Worm (Caenorhabditis elegans) whole organism, L2 larva: ENCODE data around the gene dhs-16.

Experiments used
- C34F6.9 ChIP-seq: fragments of 150-350 bp; optimal IDR thresholded peaks from 2 replicates; lab custom pipeline; 2014; ENCODE audit warnings: missing biosample characterization, missing genetic modification characterization
- F13H6.1 ChIP-seq: sonication (generic microtip); optimal IDR thresholded peaks from 2 replicates; lab custom pipeline; 2016; ENCODE audit warnings: missing genetic modification characterization, missing compliant biosample characterization
- R02D3.7 ChIP-seq: fragments of 150-350 bp; optimal IDR thresholded peaks from 2 replicates; lab custom pipeline; 2014; ENCODE audit warnings: missing biosample characterization, missing genetic modification characterization
- alr-1 ChIP-seq: fragments of 150-350 bp; optimal IDR thresholded peaks from 2 replicates; lab custom pipeline; 2014; ENCODE audit warnings: missing biosample characterization, missing genetic modification characterization
- aly-2 ChIP-seq: fragments of 150-350 bp; optimal IDR thresholded peaks from 2 replicates; lab custom pipeline; 2014; ENCODE audit warnings: missing biosample characterization, missing genetic modification characterization
- ceh-82 ChIP-seq: fragments of 150-350 bp; optimal IDR thresholded peaks from 2 replicates; lab custom pipeline; 2014; ENCODE audit warnings: missing biosample characterization, missing genetic modification characterization
- crh-2 ChIP-seq: sonication (generic microtip); optimal IDR thresholded peaks from 2 replicates; lab custom pipeline; 2017; ENCODE audit warnings: missing biosample characterization, missing genetic modification characterization
- dmd-4 ChIP-seq: sonication (generic microtip); optimal IDR thresholded peaks from 2 replicates; lab custom pipeline; 2017; ENCODE audit warnings: missing biosample characterization, missing genetic modification characterization
- egl-27 ChIP-seq: sonication (generic microtip); optimal IDR thresholded peaks from 3 replicates; lab custom pipeline; 2017; ENCODE audit warnings: missing biosample characterization, missing genetic modification reagents, missing genetic modification characterization
- elt-1 ChIP-seq: fragments of 150-350 bp; optimal IDR thresholded peaks from 2 replicates; lab custom pipeline; 2014; ENCODE audit warnings: missing biosample characterization, missing genetic modification characterization
- elt-3 ChIP-seq: sonication (generic microtip); optimal IDR thresholded peaks from 2 replicates; lab custom pipeline; 2017; ENCODE audit warnings: missing biosample characterization, missing genetic modification characterization
- fos-1 ChIP-seq: fragments of 150-350 bp; optimal IDR thresholded peaks from 2 replicates; lab custom pipeline; 2014; ENCODE audit warnings: missing biosample characterization, missing genetic modification characterization
- gmeb-1 ChIP-seq: fragments of 150-350 bp; optimal IDR thresholded peaks from 2 replicates; lab custom pipeline; 2014; ENCODE audit warnings: missing biosample characterization, missing genetic modification characterization
- lin-13 ChIP-seq: fragments of 150-350 bp; optimal IDR thresholded peaks from 2 replicates; lab custom pipeline; 2014; ENCODE audit warnings: missing biosample characterization, missing genetic modification reagents, missing genetic modification characterization
- lin-39 ChIP-seq: fragments of 150-350 bp; optimal IDR thresholded peaks from 2 replicates; lab custom pipeline; 2014; ENCODE audit warnings: missing biosample characterization, missing genetic modification reagents, missing genetic modification characterization
- lsy-2 ChIP-seq, 2 experiments: fragments of 150-350 bp in 1 of 2; sonication (generic microtip) in 1 of 2; optimal IDR thresholded peaks; 2 replicates each; lab custom pipeline; 2014 to 2017; ENCODE audit warnings: missing biosample characterization in 2 of 2, missing genetic modification characterization in 2 of 2
- mab-5 ChIP-seq: fragments of 150-350 bp; optimal IDR thresholded peaks from 2 replicates; lab custom pipeline; 2014; ENCODE audit warnings: missing biosample characterization, missing genetic modification characterization
- mdl-1 ChIP-seq, 2 experiments: fragments of 150-350 bp in 1 of 2; sonication (generic microtip) in 1 of 2; optimal IDR thresholded peaks; 2 replicates each; lab custom pipeline; 2017; ENCODE audit warnings: missing biosample characterization in 2 of 2, missing genetic modification characterization in 2 of 2
- nhr-10 ChIP-seq: sonication (generic microtip); optimal IDR thresholded peaks from 2 replicates; lab custom pipeline; 2017; ENCODE audit warnings: missing biosample characterization, missing genetic modification characterization
- nhr-12 ChIP-seq: fragments of 150-350 bp; optimal IDR thresholded peaks from 2 replicates; lab custom pipeline; 2014; ENCODE audit warnings: missing biosample characterization, missing genetic modification characterization
- nhr-129 ChIP-seq: fragments of 150-350 bp; optimal IDR thresholded peaks from 2 replicates; lab custom pipeline; 2014; ENCODE audit warnings: missing biosample characterization, missing genetic modification characterization
- nhr-21 ChIP-seq: fragments of 150-350 bp; optimal IDR thresholded peaks from 2 replicates; lab custom pipeline; 2014; ENCODE audit warnings: missing biosample characterization, missing genetic modification characterization
- nhr-23 ChIP-seq: fragments of 150-350 bp; optimal IDR thresholded peaks from 2 replicates; lab custom pipeline; 2014; ENCODE audit warnings: missing biosample characterization, missing genetic modification reagents, missing genetic modification characterization
- nhr-237 ChIP-seq: fragments of 150-350 bp; optimal IDR thresholded peaks from 2 replicates; lab custom pipeline; 2014; ENCODE audit warnings: missing biosample characterization, missing genetic modification characterization
- nhr-25 ChIP-seq: fragments of 150-350 bp; sonication (generic microtip); optimal IDR thresholded peaks from 3 replicates; lab custom pipeline; 2014; ENCODE audit warnings: missing biosample characterization, missing genetic modification characterization
- nhr-6 ChIP-seq: fragments of 150-350 bp; optimal IDR thresholded peaks from 2 replicates; lab custom pipeline; 2014; ENCODE audit warnings: missing biosample characterization, missing genetic modification characterization
- nhr-77 ChIP-seq: fragments of 150-350 bp; optimal IDR thresholded peaks from 2 replicates; lab custom pipeline; 2014; ENCODE audit warnings: missing biosample characterization, missing genetic modification characterization
- sem-4 ChIP-seq: fragments of 150-350 bp; optimal IDR thresholded peaks from 2 replicates; lab custom pipeline; 2014; ENCODE audit warnings: missing biosample characterization, missing genetic modification reagents, missing genetic modification characterization
- skn-1 ChIP-seq: sonication (generic microtip); optimal IDR thresholded peaks from 2 replicates; lab custom pipeline; 2017; ENCODE audit warnings: missing biosample characterization, missing genetic modification characterization
- sma-9 ChIP-seq, 2 experiments: fragments of 150-350 bp in 1 of 2; sonication (generic microtip) in 1 of 2; optimal IDR thresholded peaks; 2 replicates each; lab custom pipeline; 2014 to 2016; ENCODE audit warnings: missing genetic modification characterization in 2 of 2, mild to moderate bottlenecking in 1 of 2, missing biosample characterization in 1 of 2, missing compliant biosample characterization in 1 of 2, missing genetic modification reagents in 1 of 2, moderate library complexity in 1 of 2
- snpc-4 ChIP-seq: fragments of 150-350 bp; optimal IDR thresholded peaks from 2 replicates; lab custom pipeline; 2014; ENCODE audit warnings: missing biosample characterization, missing genetic modification characterization
- unc-39 ChIP-seq: fragments of 150-350 bp; optimal IDR thresholded peaks from 2 replicates; lab custom pipeline; 2014; ENCODE audit warnings: missing biosample characterization, missing genetic modification characterization
- unc-55 ChIP-seq: fragments of 150-350 bp; sonication (generic microtip); optimal IDR thresholded peaks from 3 replicates; lab custom pipeline; 2014; ENCODE audit warnings: missing biosample characterization, missing genetic modification reagents, missing genetic modification characterization
- unc-62 ChIP-seq: fragments of 150-350 bp; optimal IDR thresholded peaks from 2 replicates; lab custom pipeline; 2014; ENCODE audit warnings: missing biosample characterization, missing genetic modification reagents, missing genetic modification characterization
- zag-1 ChIP-seq: fragments of 150-350 bp; optimal IDR thresholded peaks from 2 replicates; lab custom pipeline; 2014; ENCODE audit warnings: missing biosample characterization, missing genetic modification characterization
- ztf-1 ChIP-seq: fragments of 200-800 bp; sonication (Bioruptor generic); conservative IDR thresholded peaks from 2 replicates; pipeline ENCODE4 v1.3.6; 2022; ENCODE audit warnings: missing genetic modification characterization, missing compliant biosample characterization
- ztf-11 ChIP-seq: sonication (generic microtip); optimal IDR thresholded peaks from 2 replicates; lab custom pipeline; 2017; ENCODE audit warnings: missing biosample characterization, missing genetic modification characterization
- ztf-4 ChIP-seq: fragments of 150-350 bp; optimal IDR thresholded peaks from 2 replicates; lab custom pipeline; 2014; ENCODE audit warnings: missing biosample characterization, missing genetic modification characterization

The dhs-16 gene

ce11 chrV:5963696-5964095 lies 19.8 kb upstream of the dhs-16 start, which contains the start of gene pcm-1 (continued):
- TF ChIP-seq nhr-21 (tag; lab: Kevin White, UChicago) = no peak
- TF ChIP-seq sma-9 (GFP tag; optimal IDR thresholded peaks at IDR 0.05; lab: Kevin White, UChicago) = peak; percentile 20
- no peak for TF ChIP-seq sma-9 (tag; optimal IDR thresholded peaks at IDR 0.05; lab: Kevin White, UChicago)
- TF ChIP-seq F13H6.1 (tag; lab: Kevin White, UChicago) = peak; percentile 66
- no peak for TF ChIP-seq nhr-10 (tag; lab: Kevin White, UChicago)
- no peak for TF ChIP-seq ceh-82
- TF ChIP-seq C34F6.9 (tag; lab: Kevin White, UChicago) = peak; percentile 68
- TF ChIP-seq egl-27 (tag; lab: Kevin White, UChicago) = no peak
- no peak for TF ChIP-seq elt-3 (tag; lab: Kevin White, UChicago)
- no peak for TF ChIP-seq ztf-4 (tag; lab: Kevin White, UChicago)
- no peak for TF ChIP-seq nhr-23
- no peak for TF ChIP-seq mdl-1 (tag; optimal IDR thresholded peaks at IDR 0.05; lab: Kevin White, UChicago)
- TF ChIP-seq lin-13 (GFP tag; lab: Kevin White, UChicago) = no peak
- TF ChIP-seq alr-1 (tag; lab: Kevin White, UChicago) = no peak
- TF ChIP-seq gmeb-1 (tag; lab: Kevin White, UChicago) = peak; percentile 31
- TF ChIP-seq nhr-12 (tag; lab: Kevin White, UChicago) = no peak
- TF ChIP-seq unc-39 (tag; lab: Kevin White, UChicago) = no peak
- TF ChIP-seq nhr-25 (tag; lab: Kevin White, UChicago) = no peak
- peak in 1 of 2 experiments; percentile 58 for TF ChIP-seq lsy-2 (tag; optimal IDR thresholded peaks at IDR 0.05; lab: Kevin White, UChicago)
- no peak for TF ChIP-seq fos-1
- TF ChIP-seq snpc-4 (tag; lab: Kevin White, UChicago) = no peak
- TF ChIP-seq ztf-11 (tag; lab: Kevin White, UChicago) = no peak

DNA sequence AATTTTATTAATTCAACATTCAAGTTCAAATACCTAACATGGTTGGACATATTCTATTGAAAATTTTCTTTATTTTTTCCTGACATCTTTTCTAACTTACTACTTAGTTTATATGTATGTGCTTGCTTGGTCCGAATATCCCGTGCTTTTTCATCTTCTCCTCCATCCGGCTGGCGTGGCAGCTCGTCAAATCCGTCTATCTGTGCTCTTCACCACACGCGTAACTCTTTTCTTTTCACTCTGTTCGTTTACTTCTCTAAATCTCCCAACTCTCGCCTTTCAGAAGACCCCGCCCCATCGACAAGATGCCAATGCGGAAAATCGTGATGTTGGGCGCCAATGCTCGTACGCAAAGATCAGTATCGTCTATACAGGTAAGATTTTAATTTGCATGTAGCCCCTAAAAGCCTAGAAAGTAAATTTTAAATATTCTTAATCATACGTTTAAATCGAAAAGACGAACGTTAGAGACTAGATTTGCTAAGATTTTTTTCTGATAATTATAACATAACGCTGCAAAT lies 18.8 kb upstream of the dhs-16 start:
- TF ChIP-seq lin-39 (no peak), nhr-10 (tag; lab: Kevin White, UChicago) (no peak), ceh-82 (no peak), nhr-6 (tag; lab: Kevin White, UChicago) (no peak), ztf-1 (GFP tag; lab: Robert Waterston, UW) (no peak), unc-62 (GFP tag; lab: Kevin White, UChicago) (no peak), lsy-2 (tag; optimal IDR thresholded peaks at IDR 0.05; lab: Kevin White, UChicago) (peak in 1 of 2 experiments; percentile 21), nhr-21 (tag; lab: Kevin White, UChicago) (no peak), elt-3 (tag; lab: Kevin White, UChicago) (no peak), C34F6.9 (tag; lab: Kevin White, UChicago) (peak; percentile 58), nhr-77 (tag; lab: Kevin White, UChicago) (no peak), mdl-1 (tag; optimal IDR thresholded peaks at IDR 0.05; lab: Kevin White, UChicago) (no peak), unc-39 (tag; lab: Kevin White, UChicago) (no peak), F13H6.1 (tag; lab: Kevin White, UChicago) (peak; percentile 13), zag-1 (peak; percentile 21), unc-55 (GFP tag; lab: Kevin White, UChicago) (peak; percentile 23), crh-2 (tag; lab: Kevin White, UChicago) (peak; percentile 52), ztf-11 (tag; lab: Kevin White, UChicago) (no peak), sma-9 (GFP tag; optimal IDR thresholded peaks at IDR 0.05; lab: Kevin White, UChicago) (peak; percentile 22), sma-9 (tag; optimal IDR thresholded peaks at IDR 0.05; lab: Kevin White, UChicago) (no peak)

DNA sequence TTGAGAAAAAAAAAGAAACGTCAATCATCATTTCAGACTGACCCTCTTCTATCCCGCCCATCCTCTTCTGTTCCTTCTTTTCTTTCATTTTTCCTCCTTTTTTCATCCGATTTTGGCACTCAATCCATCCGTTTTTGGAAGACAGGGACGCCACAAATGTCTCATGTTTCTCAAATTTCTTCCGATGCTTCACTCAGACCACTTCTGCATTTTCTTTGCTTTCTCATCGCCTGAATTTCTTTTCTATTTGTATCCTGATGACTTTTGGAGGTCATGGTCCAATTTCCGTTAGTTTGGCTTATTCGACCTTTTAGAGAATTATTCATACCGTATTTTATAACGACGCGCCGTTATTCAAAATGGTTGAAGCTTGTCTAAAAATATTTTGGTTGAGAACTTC lies 11.0 kb upstream of the dhs-16 start:
- no peak for TF ChIP-seq nhr-6 (tag; lab: Kevin White, UChicago)
- no peak for TF ChIP-seq lsy-2 (tag; optimal IDR thresholded peaks at IDR 0.05; lab: Kevin White, UChicago)
- no peak for TF ChIP-seq elt-3 (tag; lab: Kevin White, UChicago)
- no peak for TF ChIP-seq dmd-4 (tag; lab: Kevin White, UChicago)
- no peak for TF ChIP-seq nhr-25 (tag; lab: Kevin White, UChicago)
- no peak for TF ChIP-seq alr-1 (tag; lab: Kevin White, UChicago)
- TF ChIP-seq nhr-10 (tag; lab: Kevin White, UChicago) = no peak
- TF ChIP-seq aly-2 (tag; lab: Kevin White, UChicago) = no peak
- TF ChIP-seq nhr-237 (tag; lab: Kevin White, UChicago) = no peak
- TF ChIP-seq sem-4 (tag; lab: Kevin White, UChicago) = no peak
- TF ChIP-seq ztf-1 (GFP tag; lab: Robert Waterston, UW) = no peak

- TF ChIP-seq nhr-10 (tag; lab: Kevin White, UChicago) (no peak), gmeb-1 (tag; lab: Kevin White, UChicago) (no peak), mab-5 (tag; lab: Kevin White, UChicago) (no peak), skn-1 (tag; lab: Kevin White, UChicago) (no peak), nhr-129 (no peak), egl-27 (tag; lab: Kevin White, UChicago) (no peak), sma-9 (GFP tag; optimal IDR thresholded peaks at IDR 0.05; lab: Kevin White, UChicago) (no peak), sma-9 (tag; optimal IDR thresholded peaks at IDR 0.05; lab: Kevin White, UChicago) (no peak), elt-1 (tag; lab: Kevin White, UChicago) (no peak), lin-39 (no peak), C34F6.9 (tag; lab: Kevin White, UChicago) (no peak), R02D3.7 (tag; lab: Kevin White, UChicago) (no peak), unc-62 (GFP tag; lab: Kevin White, UChicago) (no peak)
Measured at ce11 chrV:5973713-5974112, 9.8 kb upstream of the dhs-16 start.
